Worm (Caenorhabditis elegans) whole organism, L4/young adult: ENCODE data around the gene C01B9.4.

Source experiments
- W03F9.2 ChIP-seq: fragments of 150-350 bp; optimal IDR thresholded peaks from 2 replicates; lab custom pipeline; 2014; ENCODE audit warnings: missing biosample characterization, missing genetic modification characterization
- dao-5 ChIP-seq: sonication (generic microtip); optimal IDR thresholded peaks from 2 replicates; lab custom pipeline; 2016; ENCODE audit warnings: missing genotype, missing genetic modification characterization, moderate library complexity, missing compliant biosample characterization
- him-1 ChIP-seq: sonication (generic microtip); optimal IDR thresholded peaks from 2 replicates; lab custom pipeline; 2016; ENCODE audit warnings: missing genotype, missing genetic modification reagents, missing genetic modification characterization, missing compliant biosample characterization

Gene C01B9.4

ce11 chrII:13786899-13787298, 3.1 kb upstream of the C01B9.4 start:
- TF ChIP-seq W03F9.2 (tag; lab: Kevin White, UChicago) (no peak), dao-5 (no peak), him-1 (no peak)

ce11 chrII:13785582-13785981, 1.8 kb upstream of the C01B9.4 start:
- TF ChIP-seq him-1 (no peak), W03F9.2 (tag; lab: Kevin White, UChicago) (no peak), dao-5 (no peak)

- TF ChIP-seq dao-5 (peak; percentile 59), W03F9.2 (tag; lab: Kevin White, UChicago) (no peak)
Measured at ce11 chrII:13780792-13781248, 3.0 kb downstream of the C01B9.4 start.

- TF ChIP-seq W03F9.2 (tag; lab: Kevin White, UChicago): no peak
- TF ChIP-seq dao-5: no peak
- TF ChIP-seq him-1: no peak
Measured at ce11 chrII:13771335-13771734, 12.4 kb downstream of the C01B9.4 start, which contains the start of gene C01B9.1. Gene C01B9.1 (plus strand): TSS chrII:13771575.

ce11 chrII:13765952-13766351, 17.8 kb downstream of the C01B9.4 start, which contains the start of gene arrd-12:
Gene arrd-12 (plus strand): TSS chrII:13766252.
- TF ChIP-seq him-1: no peak
- no peak for TF ChIP-seq W03F9.2 (tag; lab: Kevin White, UChicago)
- TF ChIP-seq dao-5: no peak

- TF ChIP-seq him-1 (no peak), W03F9.2 (tag; lab: Kevin White, UChicago) (no peak), dao-5 (no peak)
Measured at ce11 chrII:13763009-13763468, 20.7 kb downstream of the C01B9.4 start, which contains the start of gene arrd-11. Gene arrd-11 (plus strand): TSS chrII:13763418.

- TF ChIP-seq him-1: no peak
- TF ChIP-seq W03F9.2 (tag; lab: Kevin White, UChicago): no peak
- TF ChIP-seq dao-5: no peak
Measured at ce11 chrII:13758108-13758507, 25.7 kb downstream of the C01B9.4 start, which contains the start of gene arrd-13. Gene arrd-13 (plus strand): TSS chrII:13758408.

- TF ChIP-seq dao-5 (no peak), W03F9.2 (tag; lab: Kevin White, UChicago) (no peak), him-1 (no peak)
Measured at ce11 chrII:13756232-13756631, 27.5 kb downstream of the C01B9.4 start.

ce11 chrII:13752016-13752415, 31.8 kb downstream of the C01B9.4 start, which contains the start of gene arrd-14:
Gene arrd-14 (plus strand): TSS chrII:13752316.
- TF ChIP-seq W03F9.2 (tag; lab: Kevin White, UChicago) (no peak), dao-5 (no peak), him-1 (no peak)

- no peak for TF ChIP-seq dao-5
- no peak for TF ChIP-seq W03F9.2 (tag; lab: Kevin White, UChicago)
- no peak for TF ChIP-seq him-1
Measured at ce11 chrII:13751030-13751429, 32.8 kb downstream of the C01B9.4 start.

- no peak for TF ChIP-seq dao-5
Measured at ce11 chrII:13750128-13750527, 33.7 kb downstream of the C01B9.4 start.

- no peak for TF ChIP-seq him-1
- no peak for TF ChIP-seq dao-5
- TF ChIP-seq W03F9.2 (tag; lab: Kevin White, UChicago): no peak
Measured at ce11 chrII:13741449-13741848, 42.3 kb downstream of the C01B9.4 start, which contains the start of gene mig-14. Gene mig-14 (plus strand): TSS chrII:13741738.

- TF ChIP-seq dao-5 (no peak), him-1 (no peak), W03F9.2 (tag; lab: Kevin White, UChicago) (no peak)
Measured at ce11 chrII:13739423-13739822, 44.4 kb downstream of the C01B9.4 start.

ce11 chrII:13737751-13738525, 45.8 kb downstream of the C01B9.4 start:
- TF ChIP-seq dao-5: no peak
- no peak for TF ChIP-seq him-1
- TF ChIP-seq W03F9.2 (tag; lab: Kevin White, UChicago): no peak

ce11 chrII:13736906-13737305, 46.9 kb downstream of the C01B9.4 start:
- TF ChIP-seq dao-5 (no peak), W03F9.2 (tag; lab: Kevin White, UChicago) (no peak), him-1 (no peak)
